Worm (Caenorhabditis elegans) whole organism, L4 larva: ENCODE data around the gene T05C1.2.

Source experiments
- mdl-1 ChIP-seq, 2 experiments: fragments of 150-350 bp in 1 of 2; sonication (generic microtip) in 1 of 2; optimal IDR thresholded peaks; 2 replicates each; lab custom pipeline; 2014 to 2017; ENCODE audit warnings: missing biosample characterization in 2 of 2, missing genetic modification characterization in 2 of 2
- nhr-11 ChIP-seq: fragments of 150-350 bp; optimal IDR thresholded peaks from 2 replicates; lab custom pipeline; 2014; ENCODE audit warnings: missing biosample characterization, missing genetic modification characterization
- nhr-41 ChIP-seq: fragments of 200-800 bp; sonication (Bioruptor generic); IDR thresholded peaks from 2 replicates; pipeline ENCODE4 v1.3.6; 2022; ENCODE audit warnings: missing genetic modification reagents, missing genetic modification characterization, missing compliant biosample characterization
- pha-4 ChIP-seq, 2 experiments: fragments of 150-350 bp in 1 of 2; fragments of 200-800 bp in 1 of 2; sonication (Bioruptor generic) in 1 of 2; IDR thresholded peaks in 1 of 2; optimal IDR thresholded peaks in 1 of 2; 2 replicates each; pipeline versions ENCODE4 v1.3.6 to Lab custom; 2014 to 2022; ENCODE audit warnings: missing genetic modification characterization in 2 of 2, missing genetic modification reagents in 2 of 2, missing biosample characterization in 1 of 2, missing compliant biosample characterization in 1 of 2
- unc-39 ChIP-seq: sonication (generic microtip); optimal IDR thresholded peaks from 2 replicates; lab custom pipeline; 2017; ENCODE audit warnings: missing biosample characterization, missing genetic modification characterization
- zag-1 ChIP-seq: fragments of 150-350 bp; optimal IDR thresholded peaks from 2 replicates; lab custom pipeline; 2014; ENCODE audit warnings: missing biosample characterization, missing genetic modification characterization

ce11 chrII:4470972-4471645, 10.8 kb downstream of the T05C1.2 start, which contains the start of gene W06B4.1:
- TF ChIP-seq pha-4 (GFP tag; IDR thresholded peaks at IDR 0.05; lab: Robert Waterston, UW): no peak
- no peak for TF ChIP-seq pha-4 (tag; optimal IDR thresholded peaks at IDR 0.05; lab: Kevin White, UChicago)
- TF ChIP-seq zag-1 (tag; lab: Kevin White, UChicago): no peak
- TF ChIP-seq nhr-11 (tag; lab: Kevin White, UChicago): no peak
- no peak for TF ChIP-seq mdl-1 (tag; optimal IDR thresholded peaks at IDR 0.05; lab: Kevin White, UChicago)
- no peak for TF ChIP-seq nhr-41 (GFP tag; lab: Robert Waterston, UW)
- no peak for TF ChIP-seq unc-39 (tag; lab: Kevin White, UChicago)
